Fruit fly (Drosophila melanogaster): ENCODE data around the gene CG6153.

CG6153 gene

DNA sequence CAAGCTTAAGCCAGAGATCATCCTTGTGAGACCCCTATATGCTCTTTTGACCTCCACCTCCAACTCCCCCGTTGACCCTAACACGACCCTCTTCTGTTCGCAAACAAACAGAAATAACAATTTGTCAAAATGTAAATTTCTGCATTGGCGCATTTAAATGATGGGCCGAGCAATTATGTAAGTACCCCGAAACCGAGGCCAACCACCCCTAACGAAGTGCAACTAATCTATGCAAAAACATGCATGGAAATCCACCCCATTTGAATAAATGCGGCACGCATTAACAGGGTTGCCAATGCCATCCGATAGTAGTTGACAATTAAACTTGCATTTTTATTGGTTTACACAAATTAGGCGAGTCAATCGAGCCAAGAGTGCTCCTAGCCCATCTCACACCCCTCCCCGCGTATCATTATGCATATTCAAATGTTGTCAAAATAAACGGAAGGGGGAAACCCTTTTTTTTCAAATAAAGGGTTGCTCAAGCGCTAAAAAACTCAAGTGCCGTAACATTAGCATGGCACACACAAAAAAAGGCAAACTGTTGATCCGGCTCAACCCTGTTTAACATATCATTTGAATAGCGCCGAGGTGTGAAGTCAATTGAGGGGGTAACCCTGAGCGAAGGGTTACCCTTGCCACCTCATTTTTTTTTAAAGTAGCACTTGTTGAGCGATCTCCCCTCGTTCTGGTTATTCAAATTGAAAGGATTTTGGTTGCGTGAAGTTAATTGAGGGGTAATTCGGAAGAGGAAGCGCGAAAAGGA is 11.0 kb upstream of the CG6153 start:
- no peak for TF ChIP-seq toe (GFP tag; optimal IDR thresholded peaks at IDR 0.05)
- no peak for TF ChIP-seq ovo (GFP tag; optimal IDR thresholded peaks at IDR 0.05)
- no peak for TF ChIP-seq Mnt (GFP tag; optimal IDR thresholded peaks at IDR 0.05)
- no peak for TF ChIP-seq cnc (optimal IDR thresholded peaks at IDR 0.05)
- TF ChIP-seq Clk (GFP tag; optimal IDR thresholded peaks at IDR 0.05) = no peak
- TF ChIP-seq CG1620 (GFP tag; optimal IDR thresholded peaks at IDR 0.05) = no peak
- TF ChIP-seq Crg-1 (GFP tag; optimal IDR thresholded peaks at IDR 0.05) = no peak
- TF ChIP-seq pad (GFP tag; optimal IDR thresholded peaks at IDR 0.05) = no peak
- TF ChIP-seq Hr96 (GFP tag; optimal IDR thresholded peaks at IDR 0.05) = no peak
- TF ChIP-seq kay (GFP tag; ENCODE audit: borderline replicate concordance) = no peak
- no peak for TF ChIP-seq CG11617 (GFP tag; optimal IDR thresholded peaks at IDR 0.05)

- TF ChIP-seq CG14711 (tag; optimal IDR thresholded peaks at IDR 0.05) (no peak), CG7101 (tag; optimal IDR thresholded peaks at IDR 0.05) (no peak), CG11617 (GFP tag; optimal IDR thresholded peaks at IDR 0.05) (no peak), CG7045 (GFP tag; optimal IDR thresholded peaks at IDR 0.05) (no peak), CG12768 (GFP tag; optimal IDR thresholded peaks at IDR 0.05) (no peak), tj (GFP tag; optimal IDR thresholded peaks at IDR 0.05) (no peak), Clk (GFP tag; optimal IDR thresholded peaks at IDR 0.05) (no peak), pad (GFP tag; optimal IDR thresholded peaks at IDR 0.05) (no peak), CG1620 (GFP tag; optimal IDR thresholded peaks at IDR 0.05) (no peak), ovo (GFP tag; optimal IDR thresholded peaks at IDR 0.05) (no peak), kay (GFP tag; ENCODE audit: borderline replicate concordance) (no peak), Mnt (GFP tag; optimal IDR thresholded peaks at IDR 0.05) (no peak), cnc (optimal IDR thresholded peaks at IDR 0.05) (no peak), Hr96 (GFP tag; optimal IDR thresholded peaks at IDR 0.05) (no peak), CG33017 (tag; optimal IDR thresholded peaks at IDR 0.05) (no peak), Crg-1 (GFP tag; optimal IDR thresholded peaks at IDR 0.05) (no peak)
Measured at dm6 chr2L:12686811-12687210, 6.0 kb upstream of the CG6153 start.

DNA sequence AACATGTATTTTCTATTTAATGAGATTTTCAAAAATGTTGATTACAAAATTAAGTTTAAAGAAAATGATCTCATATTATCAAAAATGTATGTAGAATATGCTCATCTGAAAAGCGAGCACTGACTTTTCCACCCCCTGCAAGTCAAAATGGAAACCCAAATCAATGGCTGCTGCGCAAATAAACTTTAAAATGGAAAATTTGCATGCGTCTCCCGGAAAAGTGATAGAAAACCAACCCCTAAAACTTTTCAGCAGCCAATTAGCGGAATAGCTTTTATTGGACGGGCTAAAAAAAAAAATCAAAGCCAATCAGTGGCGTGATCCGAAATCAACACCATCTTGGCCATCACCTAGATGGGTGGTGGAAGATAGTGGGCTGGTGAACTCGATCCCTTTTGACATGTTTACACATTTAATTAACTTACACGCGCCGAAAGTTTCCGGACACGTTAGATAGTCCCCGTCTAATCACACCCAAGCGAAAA is 3.5 kb upstream of the CG6153 start:
- no peak for TF ChIP-seq bab1 (GFP tag; optimal IDR thresholded peaks at IDR 0.05)
- no peak for TF ChIP-seq Clk (GFP tag; optimal IDR thresholded peaks at IDR 0.05)
- no peak for TF ChIP-seq toe (GFP tag; optimal IDR thresholded peaks at IDR 0.05)
- TF ChIP-seq Mnt (GFP tag; optimal IDR thresholded peaks at IDR 0.05) = no peak
- TF ChIP-seq CG11617 (GFP tag; optimal IDR thresholded peaks at IDR 0.05) = no peak
- no peak for TF ChIP-seq pad (GFP tag; optimal IDR thresholded peaks at IDR 0.05)
- TF ChIP-seq CG7045 (GFP tag; optimal IDR thresholded peaks at IDR 0.05) = no peak
- TF ChIP-seq CG14711 (tag; optimal IDR thresholded peaks at IDR 0.05) = no peak
- TF ChIP-seq cnc (optimal IDR thresholded peaks at IDR 0.05) = no peak

- TF ChIP-seq CG1620 (GFP tag; optimal IDR thresholded peaks at IDR 0.05) (no peak), bab1 (GFP tag; optimal IDR thresholded peaks at IDR 0.05) (no peak), ovo (GFP tag; optimal IDR thresholded peaks at IDR 0.05) (no peak), toe (GFP tag; optimal IDR thresholded peaks at IDR 0.05) (no peak), tj (GFP tag; optimal IDR thresholded peaks at IDR 0.05) (no peak), CG7101 (tag; optimal IDR thresholded peaks at IDR 0.05) (no peak), cnc (optimal IDR thresholded peaks at IDR 0.05) (no peak)
Measured at dm6 chr2L:12694823-12695420, 2.1 kb downstream of the CG6153 start, which contains the start of the genes IFT43 and PICK1. Gene IFT43, minus strand, starts transcription at chr2L:12694988. Gene PICK1, plus strand, starts transcription at chr2L:12695033.

- TF ChIP-seq toe (GFP tag; optimal IDR thresholded peaks at IDR 0.05) (no peak), cnc (optimal IDR thresholded peaks at IDR 0.05) (no peak), ovo (GFP tag; optimal IDR thresholded peaks at IDR 0.05) (no peak), Hr96 (GFP tag; optimal IDR thresholded peaks at IDR 0.05) (no peak), bab1 (GFP tag; optimal IDR thresholded peaks at IDR 0.05) (no peak), CG11617 (GFP tag; optimal IDR thresholded peaks at IDR 0.05) (no peak), pad (GFP tag; optimal IDR thresholded peaks at IDR 0.05) (no peak), CG14711 (tag; optimal IDR thresholded peaks at IDR 0.05) (no peak), CG12768 (GFP tag; optimal IDR thresholded peaks at IDR 0.05) (no peak), CG33017 (tag; optimal IDR thresholded peaks at IDR 0.05) (no peak), tj (GFP tag; optimal IDR thresholded peaks at IDR 0.05) (no peak), Mnt (GFP tag; optimal IDR thresholded peaks at IDR 0.05) (no peak)
Measured at dm6 chr2L:12697223-12697622, 4.4 kb downstream of the CG6153 start, which contains the start of gene CG5781. Gene CG5781, minus strand, starts transcription at chr2L:12697323.

DNA sequence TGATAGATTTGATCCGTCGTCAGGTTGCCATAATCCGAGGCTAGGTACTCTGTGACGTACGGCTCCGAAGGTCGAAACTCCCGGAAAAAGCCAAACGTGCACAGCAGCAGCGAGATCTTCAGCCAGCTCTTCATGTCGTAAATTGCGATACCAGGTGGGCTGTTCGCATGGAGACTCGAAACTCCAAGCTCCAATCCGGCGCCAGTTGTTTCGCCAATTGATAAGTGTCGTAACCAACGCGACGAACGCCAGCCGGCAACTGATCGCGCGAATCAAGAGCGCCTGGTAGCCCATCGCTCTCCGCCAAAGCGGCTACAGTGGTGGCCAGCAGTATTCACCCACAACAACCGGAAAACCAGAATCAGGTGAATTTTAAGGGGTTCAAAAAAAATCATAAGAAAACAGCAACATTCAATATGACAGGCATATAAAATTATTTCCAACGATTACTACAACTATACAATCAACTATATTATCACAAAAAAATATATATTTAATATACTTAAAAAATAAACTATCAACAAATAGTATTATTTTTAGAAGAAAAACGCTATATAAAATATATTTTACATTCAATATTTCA is 7.7 kb downstream of the CG6153 start, which contains the start of gene CG17036:
Gene CG17036, minus strand, starts transcription at position 366 of the 583 bp plus-strand sequence.
- TF ChIP-seq Mnt (GFP tag; optimal IDR thresholded peaks at IDR 0.05) = peak; percentile 21
- peak; percentile 27 for TF ChIP-seq CG12768 (GFP tag; optimal IDR thresholded peaks at IDR 0.05)
- peak; percentile 6 for TF ChIP-seq CG14711 (tag; optimal IDR thresholded peaks at IDR 0.05)
- TF ChIP-seq bab1 (GFP tag; optimal IDR thresholded peaks at IDR 0.05) = peak; percentile 3
- no peak for TF ChIP-seq CG5204 (GFP tag; optimal IDR thresholded peaks at IDR 0.05)
- TF ChIP-seq tj (GFP tag; optimal IDR thresholded peaks at IDR 0.05) = peak; percentile 2
- TF ChIP-seq Hr96 (GFP tag; optimal IDR thresholded peaks at IDR 0.05) = peak; percentile 16
- TF ChIP-seq CG11617 (GFP tag; optimal IDR thresholded peaks at IDR 0.05) = peak; percentile 67
- TF ChIP-seq cic (GFP tag; optimal IDR thresholded peaks at IDR 0.05) = no peak
- no peak for TF ChIP-seq cnc (optimal IDR thresholded peaks at IDR 0.05)
- TF ChIP-seq pad (GFP tag; optimal IDR thresholded peaks at IDR 0.05) = peak; percentile 31

Data from whole organism, adult.